Fruit fly (Drosophila melanogaster) whole organism, embryonic: ENCODE measurements around the gene CG13654.

Experiments
- Aef1 ChIP-seq: fragments of 200-800 bp; sonication (Bioruptor generic); IDR thresholded peaks from 3 replicates; pipeline ENCODE4 v1.3.6; 2022; ENCODE audit warnings: missing biosample characterization, missing genetic modification characterization
- Bgb ChIP-seq: fragments of 200-800 bp; sonication (Bioruptor generic); IDR thresholded peaks from 2 replicates; pipeline ENCODE4 v1.3.6; 2022; ENCODE audit warnings: missing biosample characterization, missing genetic modification characterization; ENCODE audit not compliant: partially characterized antibody
- CG10147 ChIP-seq: fragments of 200-800 bp; sonication (Bioruptor generic); optimal IDR thresholded peaks from 2 replicates; lab custom pipeline; 2019; ENCODE audit warnings: missing biosample characterization, mild to moderate bottlenecking, missing genetic modification characterization, moderate library complexity
- CG10565 ChIP-seq: fragments of 200-800 bp; sonication (Bioruptor generic); optimal IDR thresholded peaks from 3 replicates; lab custom pipeline; 2016; ENCODE audit warnings: missing biosample characterization, mild to moderate bottlenecking, missing genetic modification characterization
- CG11093 ChIP-seq: fragments of 200-800 bp; sonication (Bioruptor generic); IDR thresholded peaks from 3 replicates; pipeline ENCODE4 v1.3.6; 2022; ENCODE audit warnings: missing biosample characterization, missing genetic modification characterization
- CG11247 ChIP-seq: fragments of 200-800 bp; sonication (Bioruptor generic); IDR thresholded peaks from 2 replicates; pipeline ENCODE4 v1.3.6; 2022; ENCODE audit warnings: missing biosample characterization, missing genetic modification characterization
- CG12299 ChIP-seq: fragments of 200-800 bp; sonication (Bioruptor generic); optimal IDR thresholded peaks from 2 replicates; lab custom pipeline; 2018; ENCODE audit warnings: missing biosample characterization, mild to moderate bottlenecking, missing genetic modification characterization
- CG13123 ChIP-seq: fragments of 200-800 bp; sonication (Bioruptor generic); optimal IDR thresholded peaks from 2 replicates; lab custom pipeline; 2016; ENCODE audit warnings: missing biosample characterization, missing genetic modification characterization
- CG15696 ChIP-seq: fragments of 200-800 bp; sonication (Bioruptor generic); optimal IDR thresholded peaks from 2 replicates; lab custom pipeline; 2019; ENCODE audit warnings: missing biosample characterization, mild to moderate bottlenecking, missing genetic modification characterization, moderate library complexity
- CG1647 ChIP-seq: fragments of 200-800 bp; sonication (Bioruptor generic); optimal IDR thresholded peaks from 3 replicates; lab custom pipeline; 2016; ENCODE audit warnings: missing biosample characterization, missing genetic modification characterization
- CG17829 ChIP-seq: fragments of 200-800 bp; optimal IDR thresholded peaks from 2 replicates; lab custom pipeline; 2019; ENCODE audit warnings: missing biosample characterization, mild to moderate bottlenecking, missing genetic modification characterization, moderate library complexity
- CG18011 ChIP-seq: fragments of 200-800 bp; sonication (Bioruptor generic); optimal IDR thresholded peaks from 2 replicates; lab custom pipeline; 2017; ENCODE audit warnings: missing biosample characterization, missing genetic modification characterization, mild to moderate bottlenecking, moderate library complexity, missing genotype
- CG31365 ChIP-seq: fragments of 200-800 bp; sonication (Bioruptor generic); optimal IDR thresholded peaks from 2 replicates; lab custom pipeline; 2018; ENCODE audit warnings: missing biosample characterization, mild to moderate bottlenecking, missing genetic modification characterization
- CG31388 ChIP-seq: fragments of 200-800 bp; sonication (Bioruptor generic); optimal IDR thresholded peaks from 2 replicates; lab custom pipeline; 2016; ENCODE audit warnings: missing biosample characterization, missing genetic modification characterization
- CG32532 ChIP-seq: fragments of 200-800 bp; sonication (Bioruptor generic); IDR thresholded peaks from 2 replicates; pipeline ENCODE4 v1.3.6; 2022; ENCODE audit warnings: missing biosample characterization, missing genetic modification characterization
- CG33557 ChIP-seq: fragments of 200-800 bp; sonication (Bioruptor generic); optimal IDR thresholded peaks from 2 replicates; lab custom pipeline; 2019; ENCODE audit warnings: missing biosample characterization, mild to moderate bottlenecking, missing genetic modification characterization, moderate library complexity
- CG34422 ChIP-seq: fragments of 200-800 bp; sonication (Bioruptor generic); IDR thresholded peaks from 3 replicates; pipeline ENCODE4 v1.3.6; 2022; ENCODE audit warnings: missing biosample characterization, missing genetic modification characterization
- CG4404 ChIP-seq: fragments of 200-800 bp; sonication (Bioruptor generic); IDR thresholded peaks from 2 replicates; pipeline ENCODE4 v1.3.6; 2022; ENCODE audit warnings: missing biosample characterization, missing genetic modification characterization
- CG5245 ChIP-seq: fragments of 200-800 bp; sonication (Bioruptor generic); optimal IDR thresholded peaks from 3 replicates; lab custom pipeline; 2016; ENCODE audit warnings: missing biosample characterization, missing genetic modification characterization
- CG7372 ChIP-seq: fragments of 200-800 bp; sonication (Bioruptor generic); IDR thresholded peaks from 2 replicates; pipeline ENCODE4 v1.3.6; 2022; ENCODE audit warnings: missing biosample characterization, missing genetic modification characterization
- CG7928 ChIP-seq: fragments of 200-800 bp; sonication (Bioruptor generic); optimal IDR thresholded peaks from 2 replicates; lab custom pipeline; 2017; ENCODE audit warnings: missing biosample characterization, mild to moderate bottlenecking, missing genetic modification characterization
- CG8388 ChIP-seq: fragments of 200-800 bp; sonication (Bioruptor generic); optimal IDR thresholded peaks from 2 replicates; lab custom pipeline; 2019; ENCODE audit warnings: missing biosample characterization, mild to moderate bottlenecking, missing genetic modification characterization, moderate library complexity
- Chrac-16 ChIP-seq: fragments of 200-800 bp; sonication (Bioruptor generic); optimal IDR thresholded peaks from 3 replicates; lab custom pipeline; 2016; ENCODE audit warnings: missing biosample characterization, missing genetic modification characterization
- Dad ChIP-seq: fragments of 200-800 bp; sonication (Bioruptor generic); optimal IDR thresholded peaks from 3 replicates; lab custom pipeline; 2016; ENCODE audit warnings: missing biosample characterization, missing genetic modification characterization
- Deaf1 ChIP-seq: fragments of 200-800 bp; optimal IDR thresholded peaks from 3 replicates; lab custom pipeline; 2019; ENCODE audit warnings: missing biosample characterization, mild to moderate bottlenecking, missing genetic modification characterization, moderate library complexity
- Dip3 ChIP-seq: fragments of 200-800 bp; sonication (Bioruptor generic); optimal IDR thresholded peaks from 3 replicates; lab custom pipeline; 2016; ENCODE audit warnings: missing biosample characterization, missing genetic modification characterization
- Doc2 ChIP-seq: fragments of 200-800 bp; sonication (Bioruptor generic); IDR thresholded peaks from 2 replicates; pipeline ENCODE4 v1.3.6; 2022; ENCODE audit warnings: missing biosample characterization, missing genetic modification characterization
- Dp ChIP-seq: fragments of 200-800 bp; sonication (Bioruptor generic); optimal IDR thresholded peaks from 2 replicates; lab custom pipeline; 2018; ENCODE audit warnings: missing biosample characterization, mild to moderate bottlenecking, missing genetic modification characterization, moderate library complexity
- HLH4C ChIP-seq: fragments of 200-800 bp; sonication (Bioruptor generic); IDR thresholded peaks from 3 replicates; pipeline ENCODE4 v1.3.6; 2022; ENCODE audit warnings: missing biosample characterization, missing genetic modification characterization; ENCODE audit not compliant: partially characterized antibody
- Jarid2 ChIP-seq: fragments of 200-800 bp; sonication (Bioruptor generic); optimal IDR thresholded peaks from 3 replicates; lab custom pipeline; 2017; ENCODE audit warnings: mild to moderate bottlenecking, missing biosample characterization, missing genetic modification reagents, missing genetic modification characterization
- Kr ChIP-seq: fragments of 200-800 bp; sonication (Bioruptor generic); optimal IDR thresholded peaks from 2 replicates; lab custom pipeline; 2017; ENCODE audit warnings: missing biosample characterization, mild to moderate bottlenecking, missing genetic modification characterization
- Lpt ChIP-seq: fragments of >200 bp; optimal IDR thresholded peaks from 2 replicates; lab custom pipeline; 2018; ENCODE audit warnings: missing biosample characterization, missing genetic modification characterization
- Sox100B ChIP-seq: fragments of 200-800 bp; sonication (Bioruptor generic); optimal IDR thresholded peaks from 3 replicates; lab custom pipeline; 2018; ENCODE audit warnings: missing biosample characterization, mild to moderate bottlenecking, missing genetic modification characterization
- Trl ChIP-seq, 3 experiments: fragments of >200 bp in 2 of 3; fragments of 200-800 bp in 1 of 3; sonication (Bioruptor generic) in 1 of 3; optimal IDR thresholded peaks; 2 replicates in 1 of 3; 3 replicates in 2 of 3; lab custom pipeline; 2016 to 2017; ENCODE audit warnings: missing biosample characterization in 1 of 3, missing genetic modification characterization in 1 of 3
- Vsx1 ChIP-seq: fragments of 200-800 bp; sonication (Bioruptor generic); optimal IDR thresholded peaks from 2 replicates; lab custom pipeline; 2017; ENCODE audit warnings: missing biosample characterization, mild to moderate bottlenecking, missing genetic modification characterization, missing genetic modification reagents
- ase ChIP-seq: fragments of 200-800 bp; sonication (Bioruptor generic); IDR thresholded peaks from 3 replicates; pipeline ENCODE4 v1.3.6; 2022; ENCODE audit warnings: missing biosample characterization, missing genetic modification characterization
- br ChIP-seq: fragments of >200 bp; optimal IDR thresholded peaks from 2 replicates; lab custom pipeline; 2017
- cwo ChIP-seq: fragments of 200-800 bp; sonication (Bioruptor generic); optimal IDR thresholded peaks from 3 replicates; lab custom pipeline; 2017; ENCODE audit warnings: missing biosample characterization, missing genetic modification characterization, mild to moderate bottlenecking, moderate library complexity, missing genetic modification reagents
- ewg ChIP-seq: fragments of 200-800 bp; sonication (Bioruptor generic); optimal IDR thresholded peaks from 3 replicates; lab custom pipeline; 2017; ENCODE audit warnings: mild to moderate bottlenecking, missing biosample characterization, missing genetic modification reagents, missing genetic modification characterization
- gt ChIP-seq: fragments of 200-800 bp; sonication (Bioruptor generic); IDR thresholded peaks from 2 replicates; pipeline ENCODE4 v1.3.6; 2022; ENCODE audit warnings: missing biosample characterization, missing genetic modification characterization
- nau ChIP-seq: fragments of 200-800 bp; sonication (Bioruptor generic); optimal IDR thresholded peaks from 3 replicates; lab custom pipeline; 2017; ENCODE audit warnings: missing biosample characterization, mild to moderate bottlenecking, missing genetic modification characterization, missing genetic modification reagents
- odd ChIP-seq: fragments of 200-800 bp; sonication (Bioruptor generic); optimal IDR thresholded peaks from 2 replicates; lab custom pipeline; 2017; ENCODE audit warnings: missing biosample characterization, mild to moderate bottlenecking, missing genetic modification characterization
- row ChIP-seq: fragments of 200-800 bp; sonication (Bioruptor generic); IDR thresholded peaks from 3 replicates; pipeline ENCODE4 v1.3.6; 2022; ENCODE audit warnings: missing biosample characterization, missing genetic modification characterization
- seq ChIP-seq: fragments of 200-800 bp; sonication (Bioruptor generic); IDR thresholded peaks from 2 replicates; pipeline ENCODE4 v1.3.6; 2022; ENCODE audit warnings: missing biosample characterization, missing genetic modification characterization
- tap ChIP-seq: fragments of 200-800 bp; optimal IDR thresholded peaks from 3 replicates; lab custom pipeline; 2019; ENCODE audit warnings: missing biosample characterization, mild to moderate bottlenecking, missing genetic modification characterization, moderate library complexity
- tin ChIP-seq: fragments of 200-800 bp; sonication (Bioruptor generic); optimal IDR thresholded peaks from 3 replicates; lab custom pipeline; 2016; ENCODE audit warnings: missing biosample characterization, missing genetic modification characterization
- tll ChIP-seq, 2 experiments: fragments of 200-800 bp in 1 of 2; fragments of >200 bp in 1 of 2; sonication (Bioruptor generic) in 1 of 2; optimal IDR thresholded peaks; 2 replicates each; lab custom pipeline; 2017 to 2019; ENCODE audit warnings: missing biosample characterization in 2 of 2, missing genetic modification characterization in 2 of 2, mild to moderate bottlenecking in 1 of 2, moderate library complexity in 1 of 2
- vnd ChIP-seq: fragments of 200-800 bp; sonication (Bioruptor generic); IDR thresholded peaks from 3 replicates; pipeline ENCODE4 v1.3.6; 2022; ENCODE audit warnings: missing biosample characterization, missing genetic modification characterization; ENCODE audit not compliant: partially characterized antibody
- zfh2 ChIP-seq: fragments of 200-800 bp; sonication (Bioruptor generic); optimal IDR thresholded peaks from 2 replicates; lab custom pipeline; 2016; ENCODE audit warnings: missing biosample characterization, missing genetic modification characterization

Gene CG13654

dm6 chr3R:25258628-25259240, 59.1 kb downstream of the CG13654 start, which contains the start of gene CG11857 (continued):
- TF ChIP-seq CG17829 (tag; lab: Kevin White, UChicago) (peak; percentile 98), tll (GFP tag; optimal IDR thresholded peaks at IDR 0.05; lab: Kevin White, UChicago) (peak; percentile 45 to 68), CG31388 (GFP tag; lab: Kevin White, UChicago) (peak; percentile 97), seq (GFP tag; lab: Robert Waterston, UW) (peak; percentile 97), HLH4C (GFP tag; lab: Robert Waterston, UW) (peak; percentile 99), Aef1 (peak; percentile 99), CG7372 (GFP tag; lab: Robert Waterston, UW) (peak; percentile 99), CG10147 (GFP tag; lab: Kevin White, UChicago) (peak; percentile 97), CG32532 (GFP tag; lab: Robert Waterston, UW) (peak; percentile 99), Lpt (GFP tag; lab: Kevin White, UChicago) (no peak), CG4404 (GFP tag; lab: Robert Waterston, UW) (peak; percentile 100), ewg (peak; percentile 92), ase (GFP tag; lab: Robert Waterston, UW) (peak; percentile 99), CG34422 (GFP tag; lab: Robert Waterston, UW) (peak; percentile 100), CG7928 (GFP tag; lab: Kevin White, UChicago) (peak; percentile 98), CG12299 (tag; lab: Kevin White, UChicago) (peak; percentile 95), CG8388 (GFP tag; lab: Kevin White, UChicago) (peak; percentile 95), CG11093 (GFP tag; lab: Robert Waterston, UW) (peak; percentile 99), Sox100B (peak; percentile 93), Chrac-16 (GFP tag; lab: Kevin White, UChicago) (peak; percentile 99), gt (GFP tag; lab: Robert Waterston, UW) (peak; percentile 98), Doc2 (GFP tag; lab: Robert Waterston, UW) (peak; percentile 97), Vsx1 (GFP tag; lab: Kevin White, UChicago) (peak; percentile 88), tin (GFP tag; lab: Kevin White, UChicago) (peak; percentile 99), CG5245 (peak; percentile 98), CG33557 (GFP tag; lab: Kevin White, UChicago) (peak; percentile 96), Dad (GFP tag; lab: Kevin White, UChicago) (peak; percentile 97), vnd (GFP tag; lab: Robert Waterston, UW) (peak; percentile 100), CG1647 (GFP tag; lab: Kevin White, UChicago) (peak; percentile 97), CG13123 (GFP tag; lab: Kevin White, UChicago) (peak; percentile 97), CG15696 (peak; percentile 98), Dp (GFP tag; lab: Kevin White, UChicago) (peak; percentile 65), Bgb (GFP tag; lab: Robert Waterston, UW) (peak; percentile 99), odd (GFP tag; lab: Kevin White, UChicago) (peak; percentile 89), Trl (optimal IDR thresholded peaks at IDR 0.05; lab: Kevin White, UChicago) (peak in 1 of 2 experiments; percentile 46), Trl (GFP tag; optimal IDR thresholded peaks at IDR 0.05; lab: Kevin White, UChicago) (peak; percentile 98), Deaf1 (tag; lab: Kevin White, UChicago) (peak; percentile 79), zfh2 (GFP tag; lab: Kevin White, UChicago) (peak; percentile 99), CG31365 (tag; lab: Kevin White, UChicago) (peak; percentile 83), CG11247 (GFP tag; lab: Robert Waterston, UW) (peak; percentile 99), CG18011 (peak; percentile 90), nau (GFP tag; lab: Kevin White, UChicago) (no peak), Dip3 (peak; percentile 97), Jarid2 (peak; percentile 84), CG10565 (GFP tag; lab: Kevin White, UChicago) (peak; percentile 91), br (lab: Kevin White, UChicago) (no peak), tap (peak; percentile 95), row (GFP tag; lab: Robert Waterston, UW) (peak; percentile 100), Kr (peak; percentile 21), cwo (GFP tag; lab: Kevin White, UChicago) (peak; percentile 90)
